Worm (Caenorhabditis elegans) whole organism, L3 larva: ENCODE measurements around the gene lam-1.

Experiments used
- R02D3.7 ChIP-seq: fragments of 150-350 bp; optimal IDR thresholded peaks from 2 replicates; lab custom pipeline; 2014; ENCODE audit warnings: missing biosample characterization, missing genetic modification characterization
- ZK546.5 ChIP-seq: sonication (generic microtip); optimal IDR thresholded peaks from 2 replicates; lab custom pipeline; 2017; ENCODE audit warnings: missing biosample characterization, missing genetic modification characterization
- aly-2 ChIP-seq: fragments of 150-350 bp; optimal IDR thresholded peaks from 2 replicates; lab custom pipeline; 2014; ENCODE audit warnings: missing biosample characterization, missing genetic modification characterization
- ama-1 ChIP-seq: fragments of 150-350 bp; optimal IDR thresholded peaks from 2 replicates; lab custom pipeline; 2018
- ceh-16 ChIP-seq: sonication (generic microtip); optimal IDR thresholded peaks from 2 replicates; lab custom pipeline; 2017; ENCODE audit warnings: missing biosample characterization, missing genetic modification characterization
- ceh-28 ChIP-seq: fragments of 150-350 bp; optimal IDR thresholded peaks from 2 replicates; lab custom pipeline; 2014; ENCODE audit warnings: missing biosample characterization, missing genetic modification reagents, missing genetic modification characterization
- ceh-82 ChIP-seq: fragments of 150-350 bp; optimal IDR thresholded peaks from 2 replicates; lab custom pipeline; 2014; ENCODE audit warnings: missing biosample characterization, missing genetic modification characterization
- ceh-9 ChIP-seq: sonication (generic microtip); optimal IDR thresholded peaks from 2 replicates; lab custom pipeline; 2018; ENCODE audit warnings: missing biosample characterization, missing genetic modification characterization
- egl-27 ChIP-seq: sonication (generic microtip); optimal IDR thresholded peaks from 4 replicates; lab custom pipeline; 2017; ENCODE audit warnings: missing biosample characterization, missing genetic modification reagents, missing genetic modification characterization
- egl-5 ChIP-seq: fragments of 150-350 bp; optimal IDR thresholded peaks from 2 replicates; lab custom pipeline; 2017; ENCODE audit warnings: missing biosample characterization, missing genetic modification reagents, missing genetic modification characterization, inconsistent platforms
- elt-2 ChIP-seq: sonication (generic microtip); optimal IDR thresholded peaks from 2 replicates; lab custom pipeline; 2016; ENCODE audit warnings: missing genetic modification reagents, mild to moderate bottlenecking, missing genetic modification characterization, missing compliant biosample characterization
- elt-3 ChIP-seq, 3 experiments: fragments of 150-350 bp in 1 of 3; sonication (generic microtip) in 2 of 3; optimal IDR thresholded peaks; 2 replicates in 2 of 3; 4 replicates in 1 of 3; lab custom pipeline; 2014 to 2017; ENCODE audit warnings: missing biosample characterization in 3 of 3, missing genetic modification characterization in 3 of 3
- eor-1 ChIP-seq, 2 experiments: fragments of 150-350 bp; optimal IDR thresholded peaks; 2 replicates each; lab custom pipeline; 2014 to 2018; ENCODE audit warnings: missing biosample characterization in 2 of 2, missing genetic modification characterization in 2 of 2
- fkh-10 ChIP-seq: sonication (generic microtip); optimal IDR thresholded peaks from 2 replicates; lab custom pipeline; 2017; ENCODE audit warnings: missing biosample characterization, missing genetic modification reagents, missing genetic modification characterization
- fkh-2 ChIP-seq: fragments of 150-350 bp; optimal IDR thresholded peaks from 2 replicates; lab custom pipeline; 2014; ENCODE audit warnings: missing biosample characterization, missing genetic modification reagents, missing genetic modification characterization
- jun-1 ChIP-seq: fragments of 150-350 bp; optimal IDR thresholded peaks from 2 replicates; lab custom pipeline; 2014; ENCODE audit warnings: missing biosample characterization, missing genetic modification reagents, missing genetic modification characterization
- lin-15B ChIP-seq: fragments of 150-350 bp; optimal IDR thresholded peaks from 2 replicates; lab custom pipeline; 2014; ENCODE audit warnings: missing biosample characterization, missing genetic modification characterization
- lsy-12 ChIP-seq: sonication (generic microtip); optimal IDR thresholded peaks from 2 replicates; lab custom pipeline; 2016; ENCODE audit warnings: mild to moderate bottlenecking, missing genetic modification characterization, missing compliant biosample characterization
- mml-1 ChIP-seq: fragments of 150-350 bp; sonication (generic microtip); optimal IDR thresholded peaks from 3 replicates; lab custom pipeline; 2014; ENCODE audit warnings: missing biosample characterization, missing genetic modification characterization
- nhr-11 ChIP-seq: fragments of 150-350 bp; optimal IDR thresholded peaks from 2 replicates; lab custom pipeline; 2014; ENCODE audit warnings: missing biosample characterization, missing genetic modification characterization
- nhr-12 ChIP-seq: fragments of 150-350 bp; optimal IDR thresholded peaks from 2 replicates; lab custom pipeline; 2014; ENCODE audit warnings: missing biosample characterization, missing genetic modification characterization
- nhr-237 ChIP-seq: fragments of 150-350 bp; optimal IDR thresholded peaks from 2 replicates; lab custom pipeline; 2014; ENCODE audit warnings: missing biosample characterization, missing genetic modification characterization
- nhr-28 ChIP-seq: fragments of 150-350 bp; optimal IDR thresholded peaks from 2 replicates; lab custom pipeline; 2014; ENCODE audit warnings: missing biosample characterization, missing genetic modification characterization
- nhr-43 ChIP-seq: sonication (generic microtip); optimal IDR thresholded peaks from 2 replicates; lab custom pipeline; 2016; ENCODE audit warnings: mild to moderate bottlenecking, missing genetic modification characterization, missing compliant biosample characterization; ENCODE audit not compliant: poor library complexity, severe bottlenecking
- nhr-67 ChIP-seq: fragments of 150-350 bp; optimal IDR thresholded peaks from 2 replicates; lab custom pipeline; 2014; ENCODE audit warnings: missing biosample characterization, missing genetic modification characterization
- nhr-76 ChIP-seq: fragments of 150-350 bp; sonication (generic microtip); optimal IDR thresholded peaks from 5 replicates; lab custom pipeline; 2014; ENCODE audit warnings: missing biosample characterization, missing genetic modification characterization
- nhr-77 ChIP-seq: fragments of 150-350 bp; optimal IDR thresholded peaks from 2 replicates; lab custom pipeline; 2014; ENCODE audit warnings: missing biosample characterization, missing genetic modification characterization
- pha-4 ChIP-seq: fragments of 150-350 bp; optimal IDR thresholded peaks from 2 replicates; lab custom pipeline; 2014; ENCODE audit warnings: missing biosample characterization, missing genetic modification reagents, missing genetic modification characterization
- pqm-1 ChIP-seq: fragments of 150-350 bp; optimal IDR thresholded peaks from 2 replicates; lab custom pipeline; 2017; ENCODE audit warnings: missing biosample characterization, missing genetic modification characterization, inconsistent platforms
- sea-2 ChIP-seq: fragments of 150-350 bp; sonication (generic microtip); optimal IDR thresholded peaks from 4 replicates; lab custom pipeline; 2014; ENCODE audit warnings: missing biosample characterization, missing genetic modification reagents, missing genetic modification characterization
- skn-1 ChIP-seq: fragments of 150-350 bp; optimal IDR thresholded peaks from 2 replicates; lab custom pipeline; 2014; ENCODE audit warnings: missing biosample characterization, missing genetic modification characterization
- snpc-4 ChIP-seq: fragments of 150-350 bp; optimal IDR thresholded peaks from 2 replicates; lab custom pipeline; 2014; ENCODE audit warnings: missing biosample characterization, missing genetic modification characterization
- tbx-2 ChIP-seq: sonication (generic microtip); optimal IDR thresholded peaks from 2 replicates; lab custom pipeline; 2016; ENCODE audit warnings: mild to moderate bottlenecking, missing genetic modification characterization, missing compliant biosample characterization
- unc-39 ChIP-seq: sonication (generic microtip); optimal IDR thresholded peaks from 4 replicates; lab custom pipeline; 2017; ENCODE audit warnings: missing biosample characterization, missing genetic modification characterization
- ztf-11 ChIP-seq: fragments of 150-350 bp; optimal IDR thresholded peaks from 2 replicates; lab custom pipeline; 2014; ENCODE audit warnings: missing biosample characterization, missing genetic modification characterization

Gene lam-1

ce11 chrIV:5183755-5184166, 10.6 kb downstream of the lam-1 start, which contains the start of gene W03F8.4 (continued):
- peak; percentile 28 for TF ChIP-seq aly-2 (tag; lab: Kevin White, UChicago)
- peak; percentile 91 for TF ChIP-seq nhr-43 (tag; lab: Kevin White, UChicago)
- TF ChIP-seq nhr-77 (tag; lab: Kevin White, UChicago): peak; percentile 74
- TF ChIP-seq mml-1 (tag; lab: Kevin White, UChicago): no peak
- TF ChIP-seq skn-1 (tag; lab: Kevin White, UChicago): peak; percentile 84
- TF ChIP-seq elt-2: peak; percentile 62
- TF ChIP-seq ZK546.5 (tag; lab: Kevin White, UChicago): no peak
- no peak for TF ChIP-seq sea-2 (GFP tag; lab: Kevin White, UChicago)
- peak; percentile 42 for TF ChIP-seq pqm-1 (tag; lab: Kevin White, UChicago)
- no peak for TF ChIP-seq ztf-11 (tag; lab: Kevin White, UChicago)
- TF ChIP-seq nhr-11 (tag; lab: Kevin White, UChicago): peak; percentile 35
- peak in 1 of 3 experiments; percentile 49 for TF ChIP-seq elt-3 (tag; optimal IDR thresholded peaks at IDR 0.05; lab: Kevin White, UChicago)
- no peak for TF ChIP-seq unc-39 (tag; lab: Kevin White, UChicago)

ce11 chrIV:5186480-5187205, 13.5 kb downstream of the lam-1 start, which contains the start of the genes W03F8.6 and mtrf-1L:
Gene W03F8.6, minus strand, starts transcription at chrIV:5186580.
Gene mtrf-1L, plus strand, starts transcription at chrIV:5187155.
- TF ChIP-seq ceh-9: no peak
- peak; percentile 70 for TF ChIP-seq pha-4

ce11 chrIV:5188051-5188450, 14.9 kb downstream of the lam-1 start:
- TF ChIP-seq sea-2 (GFP tag; lab: Kevin White, UChicago) (no peak), lin-15B (tag; lab: Kevin White, UChicago) (peak; percentile 26)

ce11 chrIV:5195531-5195930, 22.4 kb downstream of the lam-1 start, which contains the start of gene gpa-18:
Gene gpa-18, minus strand, starts transcription at chrIV:5195631.
- no peak for TF ChIP-seq jun-1 (tag; lab: Kevin White, UChicago)
- no peak for TF ChIP-seq ceh-16
- TF ChIP-seq nhr-28 (tag; lab: Kevin White, UChicago): no peak
- no peak for TF ChIP-seq lin-15B (tag; lab: Kevin White, UChicago)
- no peak for TF ChIP-seq pha-4
- no peak for TF ChIP-seq egl-27 (tag; lab: Kevin White, UChicago)
- TF ChIP-seq ama-1 (lab: Kevin White, UChicago): no peak
- no peak for TF ChIP-seq fkh-2 (tag; lab: Kevin White, UChicago)
- no peak for TF ChIP-seq eor-1 (tag; optimal IDR thresholded peaks at IDR 0.05; lab: Kevin White, UChicago)

- TF ChIP-seq sea-2 (GFP tag; lab: Kevin White, UChicago) (no peak), snpc-4 (tag; lab: Kevin White, UChicago) (no peak), egl-27 (tag; lab: Kevin White, UChicago) (no peak), nhr-77 (tag; lab: Kevin White, UChicago) (no peak), elt-3 (tag; optimal IDR thresholded peaks at IDR 0.05; lab: Kevin White, UChicago) (no peak), egl-5 (tag; lab: Kevin White, UChicago) (no peak), nhr-76 (tag; lab: Kevin White, UChicago) (no peak), fkh-10 (GFP tag; lab: Kevin White, UChicago) (no peak), jun-1 (tag; lab: Kevin White, UChicago) (no peak), aly-2 (tag; lab: Kevin White, UChicago) (no peak), R02D3.7 (no peak), ceh-82 (tag; lab: Kevin White, UChicago) (no peak), lsy-12 (tag; lab: Kevin White, UChicago) (no peak), nhr-67 (tag; lab: Kevin White, UChicago) (no peak), tbx-2 (tag; lab: Kevin White, UChicago) (no peak), ceh-28 (no peak), nhr-237 (tag; lab: Kevin White, UChicago) (no peak), nhr-11 (tag; lab: Kevin White, UChicago) (no peak), nhr-12 (tag; lab: Kevin White, UChicago) (no peak)
- TF ChIP-seq, all 47 proteins: peak for 0
Observed at ce11 chrIV:5200813-5201212, 27.7 kb downstream of the lam-1 start.
